Worm (Caenorhabditis elegans): ENCODE results near the gene R11D1.4.

DNA sequence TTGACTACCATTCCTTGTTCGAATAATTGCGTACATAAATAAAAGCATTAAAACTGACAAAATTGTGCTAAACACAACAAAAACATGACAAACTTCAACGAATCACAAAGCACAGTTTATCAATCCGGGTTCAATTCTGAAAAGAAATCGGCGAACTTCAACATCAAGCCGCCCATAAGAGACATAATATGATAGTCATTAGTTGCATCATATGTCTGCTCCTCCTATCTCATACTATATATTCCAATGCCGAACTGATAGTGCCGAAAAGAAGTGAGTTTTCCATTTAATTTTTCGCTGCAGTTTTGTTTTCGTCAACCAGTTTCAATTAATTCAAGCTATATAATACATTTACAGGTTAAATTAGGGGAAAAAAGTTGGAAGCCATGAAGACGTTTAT is 27.7 kb upstream of the R11D1.4 start, which contains the start of gene hrg-7:
- TF ChIP-seq mdl-1 (tag; optimal IDR thresholded peaks at IDR 0.05) (no peak), C34F6.9 (tag; optimal IDR thresholded peaks at IDR 0.05) (no peak), peb-1 (tag; optimal IDR thresholded peaks at IDR 0.05) (no peak), nhr-237 (tag; optimal IDR thresholded peaks at IDR 0.05) (no peak), ama-1 (optimal IDR thresholded peaks at IDR 0.05) (no peak), snpc-4 (tag; optimal IDR thresholded peaks at IDR 0.05) (no peak)

All from whole organism, L2 larva.